Fruit fly (Drosophila melanogaster) whole organism, pupa: Measurements from ENCODE around the gene CG1979.

Experiments used
- CG10348 ChIP-seq: fragments of 200-800 bp; sonication (Bioruptor generic); IDR thresholded peaks from 2 replicates; pipeline ENCODE4 v1.3.6; 2022; ENCODE audit warnings: missing biosample characterization, missing genetic modification characterization
- CG12605 ChIP-seq: fragments of 200-800 bp; sonication (Bioruptor generic); IDR thresholded peaks from 2 replicates; pipeline ENCODE4 v1.3.6; 2022; ENCODE audit warnings: missing biosample characterization, missing genetic modification characterization
- CG13204 ChIP-seq: fragments of 200-800 bp; sonication (Bioruptor generic); optimal IDR thresholded peaks from 2 replicates; lab custom pipeline; 2018; ENCODE audit warnings: missing biosample characterization, mild to moderate bottlenecking, missing genetic modification characterization, moderate library complexity
- CG14655 ChIP-seq: fragments of 200-800 bp; sonication (Bioruptor generic); optimal IDR thresholded peaks from 3 replicates; lab custom pipeline; 2017; ENCODE audit warnings: mild to moderate bottlenecking, missing biosample characterization, missing genetic modification reagents, missing genetic modification characterization
- CG15710 ChIP-seq: fragments of 200-800 bp; sonication (Bioruptor generic); optimal IDR thresholded peaks from 2 replicates; lab custom pipeline; 2018; ENCODE audit warnings: missing biosample characterization, mild to moderate bottlenecking, missing genetic modification characterization, moderate library complexity
- CG17806 ChIP-seq: fragments of 200-800 bp; sonication (Bioruptor generic); optimal IDR thresholded peaks from 2 replicates; lab custom pipeline; 2018; ENCODE audit warnings: missing biosample characterization, mild to moderate bottlenecking, missing genetic modification characterization, moderate library complexity
- CG32121 ChIP-seq: fragments of 200-800 bp; sonication (Bioruptor generic); IDR thresholded peaks from 2 replicates; pipeline ENCODE4 v1.3.6; 2022; ENCODE audit warnings: missing biosample characterization, missing genetic modification characterization
- CG34367 ChIP-seq: fragments of 200-800 bp; sonication (Bioruptor generic); optimal IDR thresholded peaks from 2 replicates; lab custom pipeline; 2018; ENCODE audit warnings: missing biosample characterization, mild to moderate bottlenecking, missing genetic modification characterization
- CG4496 ChIP-seq: fragments of 200-800 bp; sonication (Bioruptor generic); IDR thresholded peaks from 3 replicates; pipeline ENCODE4 v1.3.6; 2022; ENCODE audit warnings: missing biosample characterization, missing genetic modification characterization
- CG8159 ChIP-seq: fragments of 200-800 bp; sonication (Bioruptor generic); optimal IDR thresholded peaks from 3 replicates; lab custom pipeline; 2018; ENCODE audit warnings: missing biosample characterization, mild to moderate bottlenecking, missing genetic modification characterization, moderate library complexity
- CG8301 ChIP-seq: fragments of 200-800 bp; sonication (Bioruptor generic); optimal IDR thresholded peaks from 2 replicates; lab custom pipeline; 2018; ENCODE audit warnings: missing biosample characterization, mild to moderate bottlenecking, missing genetic modification characterization
- CG9948 ChIP-seq: fragments of 200-800 bp; sonication (Bioruptor generic); optimal IDR thresholded peaks from 2 replicates; lab custom pipeline; 2018; ENCODE audit warnings: missing biosample characterization, mild to moderate bottlenecking, missing genetic modification characterization, moderate library complexity
- D1 ChIP-seq: fragments of 200-800 bp; sonication (Bioruptor generic); optimal IDR thresholded peaks from 2 replicates; lab custom pipeline; 2018; ENCODE audit warnings: missing biosample characterization, mild to moderate bottlenecking, missing genetic modification characterization, moderate library complexity
- EcR ChIP-seq: fragments of 200-800 bp; sonication (Bioruptor generic); optimal IDR thresholded peaks from 3 replicates; lab custom pipeline; 2019; ENCODE audit warnings: missing biosample characterization, missing genetic modification characterization, mild to moderate bottlenecking, moderate library complexity, missing genetic modification reagents
- Ets98B ChIP-seq: fragments of 200-800 bp; sonication (Bioruptor generic); IDR thresholded peaks from 2 replicates; pipeline ENCODE4 v1.3.6; 2022; ENCODE audit warnings: missing biosample characterization, missing genetic modification characterization
- Pif1A ChIP-seq: fragments of 200-800 bp; sonication (Bioruptor generic); optimal IDR thresholded peaks from 3 replicates; lab custom pipeline; 2016; ENCODE audit warnings: missing biosample characterization, missing genetic modification characterization
- Pif1B ChIP-seq: fragments of 200-800 bp; sonication (Bioruptor generic); optimal IDR thresholded peaks from 3 replicates; lab custom pipeline; 2016; ENCODE audit warnings: missing biosample characterization, missing genetic modification characterization
- Snoo ChIP-seq: fragments of 200-800 bp; sonication (Bioruptor generic); optimal IDR thresholded peaks from 3 replicates; lab custom pipeline; 2017; ENCODE audit warnings: missing biosample characterization, mild to moderate bottlenecking, missing genetic modification characterization, inconsistent platforms
- fd96Ca ChIP-seq: fragments of 200-800 bp; sonication (Bioruptor generic); IDR thresholded peaks from 3 replicates; pipeline ENCODE4 v1.3.6; 2022; ENCODE audit warnings: missing biosample characterization, missing genetic modification characterization
- gl ChIP-seq: fragments of 200-800 bp; sonication (Bioruptor generic); optimal IDR thresholded peaks from 2 replicates; lab custom pipeline; 2018; ENCODE audit warnings: missing biosample characterization, mild to moderate bottlenecking, missing genetic modification characterization
- rn ChIP-seq: fragments of 200-800 bp; sonication (Bioruptor generic); IDR thresholded peaks from 2 replicates; pipeline ENCODE4 v1.3.6; 2022; ENCODE audit warnings: missing biosample characterization, missing genetic modification characterization

Gene CG1979

DNA sequence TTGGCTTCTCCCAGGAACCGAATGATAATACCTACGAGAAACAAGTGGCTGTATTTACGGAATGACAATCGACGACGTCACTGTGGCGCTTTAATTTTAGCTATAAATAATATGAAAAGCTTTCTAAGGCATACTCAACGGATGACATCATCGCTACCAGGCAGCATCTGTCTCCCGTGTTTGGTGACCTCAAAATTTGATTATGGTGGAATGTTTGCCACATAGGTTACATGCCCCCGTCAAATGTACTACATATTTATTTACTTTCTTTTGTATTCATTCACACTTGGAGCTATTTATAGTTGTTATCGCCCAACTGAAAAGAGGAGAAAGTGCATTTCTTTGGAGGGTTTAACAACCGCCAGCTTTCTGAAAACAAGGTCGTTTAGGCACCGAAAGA is 11.9 kb downstream of the CG1979 start:
- TF ChIP-seq gl (no peak), CG8159 (no peak), Pif1B (GFP tag; lab: Kevin White, UChicago) (no peak), Snoo (no peak), CG13204 (GFP tag; lab: Kevin White, UChicago) (no peak), Ets98B (GFP tag; lab: Robert Waterston, UW) (no peak), CG4496 (no peak), EcR (peak; percentile 60)

DNA sequence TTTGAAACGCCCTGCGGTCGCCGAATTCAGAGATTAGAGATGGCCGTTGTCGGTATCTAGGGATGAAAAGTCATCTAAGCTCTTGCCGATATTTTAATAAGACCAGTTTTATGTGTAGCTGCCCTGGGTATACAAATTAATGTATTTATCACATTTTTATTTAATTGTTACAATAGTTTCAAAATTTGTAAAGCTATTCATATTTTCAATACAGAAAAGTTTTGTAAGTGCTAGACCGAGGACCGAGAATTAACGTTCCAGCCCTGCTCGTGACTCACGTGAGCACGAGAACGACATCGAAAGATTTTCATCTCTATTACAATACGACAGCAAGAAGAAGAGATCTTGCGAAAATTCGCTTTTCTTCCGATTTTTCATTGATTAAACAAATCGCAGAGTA is 12.7 kb downstream of the CG1979 start, which contains the start of the genes CG1105 and CG1965:
Gene CG1105 (minus strand): TSS at position 45 of the 400 bp plus-strand sequence.
Gene CG1965 (plus strand): TSS at position 310 of the 400 bp plus-strand sequence.
- TF ChIP-seq Snoo (peak; percentile 75), Pif1A (GFP tag; lab: Kevin White, UChicago) (peak; percentile 87), Ets98B (GFP tag; lab: Robert Waterston, UW) (peak; percentile 79), Pif1B (GFP tag; lab: Kevin White, UChicago) (no peak), CG8159 (peak; percentile 83), rn (GFP tag; lab: Robert Waterston, UW) (peak; percentile 88), CG4496 (peak; percentile 89), fd96Ca (GFP tag; lab: Robert Waterston, UW) (peak; percentile 92), CG17806 (tag; lab: Kevin White, UChicago) (peak; percentile 80), CG9948 (peak; percentile 74), CG10348 (GFP tag; lab: Robert Waterston, UW) (peak; percentile 76), CG14655 (GFP tag; lab: Kevin White, UChicago) (no peak), CG8301 (tag; lab: Kevin White, UChicago) (no peak), CG32121 (GFP tag; lab: Robert Waterston, UW) (peak; percentile 85), EcR (peak; percentile 15), CG15710 (tag; lab: Kevin White, UChicago) (peak; percentile 85), CG12605 (peak; percentile 67), D1 (tag; lab: Kevin White, UChicago) (no peak), gl (peak; percentile 14), CG13204 (GFP tag; lab: Kevin White, UChicago) (no peak), CG34367 (tag; lab: Kevin White, UChicago) (peak; percentile 68)
- TF ChIP-seq, all 21 proteins: peak for 16

- no peak for TF ChIP-seq gl
These were observed 20.1 kb downstream of the CG1979 start, which contains the start of the genes Ufl1 and CG1943 for dm6 chr3R:7074297-7075114. TSS of gene Ufl1 (minus strand) at chr3R:7074452. TSS of gene CG1943 (plus strand) at chr3R:7074859.

DNA sequence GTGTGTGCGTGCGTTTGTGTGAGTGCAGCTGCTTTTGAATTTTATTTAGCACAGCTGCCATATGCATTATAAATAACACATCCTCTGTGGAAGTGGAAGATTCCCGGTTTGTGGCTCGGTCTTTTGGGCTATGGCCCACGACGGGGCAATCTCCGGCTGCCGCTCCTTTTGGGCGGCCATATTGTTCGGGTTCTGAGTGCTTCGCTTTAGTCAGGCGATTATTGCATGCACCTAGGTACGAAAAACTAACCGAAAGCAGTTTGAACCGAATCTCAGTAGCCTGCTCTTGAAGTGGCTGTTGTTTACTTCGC is 20.7 kb downstream of the CG1979 start:
- TF ChIP-seq CG4496 = no peak
- no peak for TF ChIP-seq CG8301 (tag; lab: Kevin White, UChicago)
- no peak for TF ChIP-seq Pif1B (GFP tag; lab: Kevin White, UChicago)
- TF ChIP-seq CG34367 (tag; lab: Kevin White, UChicago) = no peak
- TF ChIP-seq Pif1A (GFP tag; lab: Kevin White, UChicago) = no peak
- TF ChIP-seq, all 21 proteins: peak for 0

- TF ChIP-seq Pif1B (GFP tag; lab: Kevin White, UChicago) (peak; percentile 93), Ets98B (GFP tag; lab: Robert Waterston, UW) (no peak), CG4496 (no peak), gl (peak; percentile 82), CG13204 (GFP tag; lab: Kevin White, UChicago) (no peak), rn (GFP tag; lab: Robert Waterston, UW) (no peak), CG17806 (tag; lab: Kevin White, UChicago) (peak; percentile 92), CG14655 (GFP tag; lab: Kevin White, UChicago) (peak; percentile 92), CG12605 (no peak), Pif1A (GFP tag; lab: Kevin White, UChicago) (peak; percentile 93), CG9948 (peak; percentile 90), EcR (peak; percentile 94), Snoo (peak; percentile 93), D1 (tag; lab: Kevin White, UChicago) (no peak), CG8159 (peak; percentile 91), CG34367 (tag; lab: Kevin White, UChicago) (peak; percentile 89), CG32121 (GFP tag; lab: Robert Waterston, UW) (no peak), CG8301 (tag; lab: Kevin White, UChicago) (peak; percentile 91), CG10348 (GFP tag; lab: Robert Waterston, UW) (no peak), CG15710 (tag; lab: Kevin White, UChicago) (peak; percentile 89)
These were observed 21.4 kb downstream of the CG1979 start for dm6 chr3R:7075712-7076183.

- TF ChIP-seq D1 (tag; lab: Kevin White, UChicago) = no peak
- peak; percentile 35 for TF ChIP-seq CG8301 (tag; lab: Kevin White, UChicago)
- peak; percentile 19 for TF ChIP-seq CG17806 (tag; lab: Kevin White, UChicago)
These were observed 22.1 kb downstream of the CG1979 start for dm6 chr3R:7076293-7076981.
